Worm (Caenorhabditis elegans) whole organism, L2 larva: ENCODE measurements around the gene col-12.

Experiments
- C34F6.9 ChIP-seq: fragments of 150-350 bp; optimal IDR thresholded peaks from 2 replicates; lab custom pipeline; 2014; ENCODE audit warnings: missing biosample characterization, missing genetic modification characterization
- F13H6.1 ChIP-seq: sonication (generic microtip); optimal IDR thresholded peaks from 2 replicates; lab custom pipeline; 2016; ENCODE audit warnings: missing genetic modification characterization, missing compliant biosample characterization
- R02D3.7 ChIP-seq: fragments of 150-350 bp; optimal IDR thresholded peaks from 2 replicates; lab custom pipeline; 2014; ENCODE audit warnings: missing biosample characterization, missing genetic modification characterization
- Y55F3AM.14 ChIP-seq: fragments of 200-800 bp; sonication (Bioruptor generic); optimal IDR thresholded peaks from 2 replicates; lab custom pipeline; 2018; ENCODE audit warnings: mild to moderate bottlenecking, missing genetic modification characterization, missing compliant biosample characterization
- ZK546.5 ChIP-seq: sonication (generic microtip); optimal IDR thresholded peaks from 2 replicates; lab custom pipeline; 2017; ENCODE audit warnings: missing biosample characterization, missing genetic modification characterization
- alr-1 ChIP-seq: fragments of 150-350 bp; optimal IDR thresholded peaks from 2 replicates; lab custom pipeline; 2014; ENCODE audit warnings: missing biosample characterization, missing genetic modification characterization
- aly-2 ChIP-seq: fragments of 150-350 bp; optimal IDR thresholded peaks from 2 replicates; lab custom pipeline; 2014; ENCODE audit warnings: missing biosample characterization, missing genetic modification characterization
- ama-1 ChIP-seq: fragments of 150-350 bp; optimal IDR thresholded peaks from 2 replicates; lab custom pipeline; 2018; ENCODE audit warnings: inconsistent platforms
- blmp-1 ChIP-seq: sonication (generic microtip); optimal IDR thresholded peaks from 2 replicates; lab custom pipeline; 2017; ENCODE audit warnings: missing genetic modification characterization, mild to moderate bottlenecking, missing compliant biosample characterization, antibody characterized with exemption, moderate library complexity; ENCODE audit not compliant: insufficient read depth
- ceh-16 ChIP-seq: fragments of 150-350 bp; optimal IDR thresholded peaks from 2 replicates; lab custom pipeline; 2014; ENCODE audit warnings: missing biosample characterization, missing genetic modification characterization
- ceh-82 ChIP-seq: fragments of 150-350 bp; optimal IDR thresholded peaks from 2 replicates; lab custom pipeline; 2014; ENCODE audit warnings: missing biosample characterization, missing genetic modification characterization
- crh-2 ChIP-seq: sonication (generic microtip); optimal IDR thresholded peaks from 2 replicates; lab custom pipeline; 2017; ENCODE audit warnings: missing biosample characterization, missing genetic modification characterization
- dmd-4 ChIP-seq: sonication (generic microtip); optimal IDR thresholded peaks from 2 replicates; lab custom pipeline; 2017; ENCODE audit warnings: missing biosample characterization, missing genetic modification characterization
- egl-27 ChIP-seq: sonication (generic microtip); optimal IDR thresholded peaks from 3 replicates; lab custom pipeline; 2017; ENCODE audit warnings: missing biosample characterization, missing genetic modification reagents, missing genetic modification characterization
- elt-1 ChIP-seq: fragments of 150-350 bp; optimal IDR thresholded peaks from 2 replicates; lab custom pipeline; 2014; ENCODE audit warnings: missing biosample characterization, missing genetic modification characterization
- elt-3 ChIP-seq: sonication (generic microtip); optimal IDR thresholded peaks from 2 replicates; lab custom pipeline; 2017; ENCODE audit warnings: missing biosample characterization, missing genetic modification characterization
- fos-1 ChIP-seq: fragments of 150-350 bp; optimal IDR thresholded peaks from 2 replicates; lab custom pipeline; 2014; ENCODE audit warnings: missing biosample characterization, missing genetic modification characterization
- gmeb-1 ChIP-seq: fragments of 150-350 bp; optimal IDR thresholded peaks from 2 replicates; lab custom pipeline; 2014; ENCODE audit warnings: missing biosample characterization, missing genetic modification characterization
- lin-11 ChIP-seq: fragments of 150-350 bp; sonication (generic microtip); optimal IDR thresholded peaks from 2 replicates; lab custom pipeline; 2014; ENCODE audit warnings: missing biosample characterization, missing genetic modification characterization, inconsistent platforms, mixed read lengths
- lin-13 ChIP-seq: fragments of 150-350 bp; optimal IDR thresholded peaks from 2 replicates; lab custom pipeline; 2014; ENCODE audit warnings: missing biosample characterization, missing genetic modification reagents, missing genetic modification characterization
- lin-39 ChIP-seq: fragments of 150-350 bp; optimal IDR thresholded peaks from 2 replicates; lab custom pipeline; 2014; ENCODE audit warnings: missing biosample characterization, missing genetic modification reagents, missing genetic modification characterization
- lsy-2 ChIP-seq, 2 experiments: fragments of 150-350 bp in 1 of 2; sonication (generic microtip) in 1 of 2; optimal IDR thresholded peaks; 2 replicates each; lab custom pipeline; 2014 to 2017; ENCODE audit warnings: missing biosample characterization in 2 of 2, missing genetic modification characterization in 2 of 2
- mab-5 ChIP-seq: fragments of 150-350 bp; optimal IDR thresholded peaks from 2 replicates; lab custom pipeline; 2014; ENCODE audit warnings: missing biosample characterization, missing genetic modification characterization
- mbf-1 ChIP-seq: sonication (generic microtip); optimal IDR thresholded peaks from 2 replicates; lab custom pipeline; 2017; ENCODE audit warnings: missing biosample characterization, missing genetic modification characterization
- nhr-10 ChIP-seq: sonication (generic microtip); optimal IDR thresholded peaks from 2 replicates; lab custom pipeline; 2017; ENCODE audit warnings: missing biosample characterization, missing genetic modification characterization
- nhr-11 ChIP-seq: fragments of 150-350 bp; optimal IDR thresholded peaks from 2 replicates; lab custom pipeline; 2014; ENCODE audit warnings: missing biosample characterization, missing genetic modification characterization
- nhr-12 ChIP-seq: fragments of 150-350 bp; optimal IDR thresholded peaks from 2 replicates; lab custom pipeline; 2014; ENCODE audit warnings: missing biosample characterization, missing genetic modification characterization
- nhr-129 ChIP-seq: fragments of 150-350 bp; optimal IDR thresholded peaks from 2 replicates; lab custom pipeline; 2014; ENCODE audit warnings: missing biosample characterization, missing genetic modification characterization
- nhr-21 ChIP-seq: fragments of 150-350 bp; optimal IDR thresholded peaks from 2 replicates; lab custom pipeline; 2014; ENCODE audit warnings: missing biosample characterization, missing genetic modification characterization
- nhr-23 ChIP-seq: fragments of 150-350 bp; optimal IDR thresholded peaks from 2 replicates; lab custom pipeline; 2014; ENCODE audit warnings: missing biosample characterization, missing genetic modification reagents, missing genetic modification characterization
- nhr-237 ChIP-seq: fragments of 150-350 bp; optimal IDR thresholded peaks from 2 replicates; lab custom pipeline; 2014; ENCODE audit warnings: missing biosample characterization, missing genetic modification characterization
- nhr-25 ChIP-seq: fragments of 150-350 bp; sonication (generic microtip); optimal IDR thresholded peaks from 3 replicates; lab custom pipeline; 2014; ENCODE audit warnings: missing biosample characterization, missing genetic modification characterization
- nhr-6 ChIP-seq: fragments of 150-350 bp; optimal IDR thresholded peaks from 2 replicates; lab custom pipeline; 2014; ENCODE audit warnings: missing biosample characterization, missing genetic modification characterization
- nhr-77 ChIP-seq: fragments of 150-350 bp; optimal IDR thresholded peaks from 2 replicates; lab custom pipeline; 2014; ENCODE audit warnings: missing biosample characterization, missing genetic modification characterization
- peb-1 ChIP-seq: fragments of 150-350 bp; optimal IDR thresholded peaks from 2 replicates; lab custom pipeline; 2014; ENCODE audit warnings: missing biosample characterization, missing genetic modification characterization
- sem-4 ChIP-seq: fragments of 150-350 bp; optimal IDR thresholded peaks from 2 replicates; lab custom pipeline; 2014; ENCODE audit warnings: missing biosample characterization, missing genetic modification reagents, missing genetic modification characterization
- skn-1 ChIP-seq: sonication (generic microtip); optimal IDR thresholded peaks from 2 replicates; lab custom pipeline; 2017; ENCODE audit warnings: missing biosample characterization, missing genetic modification characterization
- sma-3 ChIP-seq: sonication (generic microtip); optimal IDR thresholded peaks from 2 replicates; lab custom pipeline; 2016; ENCODE audit warnings: missing genetic modification reagents, missing genetic modification characterization, missing compliant biosample characterization
- sma-9 ChIP-seq, 2 experiments: fragments of 150-350 bp in 1 of 2; sonication (generic microtip) in 1 of 2; optimal IDR thresholded peaks; 2 replicates each; lab custom pipeline; 2014 to 2016; ENCODE audit warnings: missing genetic modification characterization in 2 of 2, mild to moderate bottlenecking in 1 of 2, missing biosample characterization in 1 of 2, missing compliant biosample characterization in 1 of 2, missing genetic modification reagents in 1 of 2, moderate library complexity in 1 of 2
- snpc-4 ChIP-seq: fragments of 150-350 bp; optimal IDR thresholded peaks from 2 replicates; lab custom pipeline; 2014; ENCODE audit warnings: missing biosample characterization, missing genetic modification characterization
- unc-39 ChIP-seq: fragments of 150-350 bp; optimal IDR thresholded peaks from 2 replicates; lab custom pipeline; 2014; ENCODE audit warnings: missing biosample characterization, missing genetic modification characterization
- unc-55 ChIP-seq: fragments of 150-350 bp; sonication (generic microtip); optimal IDR thresholded peaks from 3 replicates; lab custom pipeline; 2014; ENCODE audit warnings: missing biosample characterization, missing genetic modification reagents, missing genetic modification characterization
- unc-62 ChIP-seq: fragments of 150-350 bp; optimal IDR thresholded peaks from 2 replicates; lab custom pipeline; 2014; ENCODE audit warnings: missing biosample characterization, missing genetic modification reagents, missing genetic modification characterization
- ztf-11 ChIP-seq: sonication (generic microtip); optimal IDR thresholded peaks from 2 replicates; lab custom pipeline; 2017; ENCODE audit warnings: missing biosample characterization, missing genetic modification characterization

The col-12 gene

ce11 chrV:10469845-10470244 is 44.8 kb upstream of the col-12 start:
- no peak for TF ChIP-seq ztf-11
- no peak for TF ChIP-seq nhr-6 (tag; lab: Kevin White, UChicago)
- TF ChIP-seq mbf-1 (tag; lab: Kevin White, UChicago), result no peak
- TF ChIP-seq nhr-12 (tag; lab: Kevin White, UChicago), result no peak
- no peak for TF ChIP-seq crh-2 (tag; lab: Kevin White, UChicago)
- TF ChIP-seq lsy-2 (tag; optimal IDR thresholded peaks at IDR 0.05; lab: Kevin White, UChicago), result no peak
- no peak for TF ChIP-seq nhr-77 (tag; lab: Kevin White, UChicago)
- TF ChIP-seq unc-62, result no peak
- TF ChIP-seq nhr-21 (tag; lab: Kevin White, UChicago), result no peak
- no peak for TF ChIP-seq blmp-1

ce11 chrV:10468709-10469108 is 43.7 kb upstream of the col-12 start:
- TF ChIP-seq nhr-21 (tag; lab: Kevin White, UChicago) (no peak), lsy-2 (tag; optimal IDR thresholded peaks at IDR 0.05; lab: Kevin White, UChicago) (no peak), unc-62 (no peak), R02D3.7 (no peak), sem-4 (tag; lab: Kevin White, UChicago) (no peak), gmeb-1 (tag; lab: Kevin White, UChicago) (no peak), alr-1 (tag; lab: Kevin White, UChicago) (no peak), Y55F3AM.14 (GFP tag; lab: Kevin White, UChicago) (no peak), nhr-23 (no peak)
- TF ChIP-seq, all 48 proteins: peak for 0

ce11 chrV:10468190-10468589 is 43.2 kb upstream of the col-12 start, which contains the start of gene egl-9:
Gene egl-9 (plus strand): TSS chrV:10468517.
- TF ChIP-seq dmd-4 (tag; lab: Kevin White, UChicago), result no peak
- no peak for TF ChIP-seq alr-1 (tag; lab: Kevin White, UChicago)
- no peak for TF ChIP-seq lin-11 (tag; lab: Kevin White, UChicago)
- TF ChIP-seq ama-1 (lab: Kevin White, UChicago), result peak; percentile 88
- TF ChIP-seq aly-2 (tag; lab: Kevin White, UChicago), result no peak
- TF ChIP-seq nhr-23, result no peak
- TF ChIP-seq ceh-82, result no peak
- peak; percentile 41 for TF ChIP-seq F13H6.1 (tag; lab: Kevin White, UChicago)
- TF ChIP-seq sma-9 (GFP tag; optimal IDR thresholded peaks at IDR 0.05; lab: Kevin White, UChicago), result peak; percentile 68
- no peak for TF ChIP-seq sma-9 (tag; optimal IDR thresholded peaks at IDR 0.05; lab: Kevin White, UChicago)
- TF ChIP-seq ztf-11, result no peak
- TF ChIP-seq nhr-12 (tag; lab: Kevin White, UChicago), result no peak
- TF ChIP-seq crh-2 (tag; lab: Kevin White, UChicago), result peak; percentile 88
- TF ChIP-seq nhr-237, result no peak
- TF ChIP-seq nhr-77 (tag; lab: Kevin White, UChicago), result no peak
- TF ChIP-seq skn-1, result no peak
- TF ChIP-seq nhr-25, result no peak
- TF ChIP-seq lsy-2 (tag; optimal IDR thresholded peaks at IDR 0.05; lab: Kevin White, UChicago), result peak in 1 of 2 experiments; percentile 11
- no peak for TF ChIP-seq elt-1 (tag; lab: Kevin White, UChicago)
- no peak for TF ChIP-seq nhr-6 (tag; lab: Kevin White, UChicago)
- no peak for TF ChIP-seq sem-4 (tag; lab: Kevin White, UChicago)
- peak; percentile 6 for TF ChIP-seq sma-3
- TF ChIP-seq R02D3.7, result no peak
- TF ChIP-seq unc-62, result no peak
- no peak for TF ChIP-seq nhr-11 (tag; lab: Kevin White, UChicago)
- peak; percentile 55 for TF ChIP-seq fos-1 (tag; lab: Kevin White, UChicago)
- no peak for TF ChIP-seq unc-55 (GFP tag; lab: Kevin White, UChicago)
- TF ChIP-seq ZK546.5 (tag; lab: Kevin White, UChicago), result no peak
- no peak for TF ChIP-seq mab-5 (tag; lab: Kevin White, UChicago)
- TF ChIP-seq nhr-129 (tag; lab: Kevin White, UChicago), result peak; percentile 72
- TF ChIP-seq nhr-10 (tag; lab: Kevin White, UChicago), result no peak
- no peak for TF ChIP-seq snpc-4 (tag; lab: Kevin White, UChicago)
- TF ChIP-seq egl-27 (tag; lab: Kevin White, UChicago), result no peak
- TF ChIP-seq Y55F3AM.14 (GFP tag; lab: Kevin White, UChicago), result peak; percentile 40
- TF ChIP-seq C34F6.9, result no peak

- TF ChIP-seq F13H6.1 (tag; lab: Kevin White, UChicago) (no peak), ceh-16 (no peak), unc-39 (tag; lab: Kevin White, UChicago) (no peak), nhr-25 (no peak), nhr-12 (tag; lab: Kevin White, UChicago) (no peak), mbf-1 (tag; lab: Kevin White, UChicago) (no peak), peb-1 (tag; lab: Kevin White, UChicago) (no peak), sma-3 (no peak), elt-3 (tag; lab: Kevin White, UChicago) (no peak), nhr-10 (tag; lab: Kevin White, UChicago) (no peak), ama-1 (lab: Kevin White, UChicago) (no peak), lin-39 (no peak), nhr-11 (tag; lab: Kevin White, UChicago) (no peak), dmd-4 (tag; lab: Kevin White, UChicago) (no peak), lin-13 (no peak), unc-55 (GFP tag; lab: Kevin White, UChicago) (no peak), nhr-6 (tag; lab: Kevin White, UChicago) (no peak)
- TF ChIP-seq, all 48 proteins: peak for 0
These were observed 42.7 kb upstream of the col-12 start for ce11 chrV:10467659-10468058.
